Fruit fly (Drosophila melanogaster) ovary, adult (tissue): ENCODE data around the gene Fbxl4.

ENCODE experiments used
- CG17801 ChIP-seq: fragments of 200-800 bp; optimal IDR thresholded peaks from 2 replicates; lab custom pipeline; 2019; ENCODE audit warnings: missing biosample characterization, mild to moderate bottlenecking, missing genetic modification characterization, moderate library complexity; ENCODE audit not compliant: partially characterized antibody

Fbxl4 gene

dm6 chrX:14186953-14187352, 50.8 kb downstream of the Fbxl4 start, which contains the start of gene CG12481:
Gene CG12481, plus strand, starts transcription at chrX:14187253.
- no peak for TF ChIP-seq CG17801 (GFP tag; lab: Kevin White, UChicago)
